Fruit fly (Drosophila melanogaster): Measurements from ENCODE around the gene dpr20.

- TF ChIP-seq Dfd (GFP tag; optimal IDR thresholded peaks at IDR 0.05) (no peak), pan (optimal IDR thresholded peaks at IDR 0.05) (no peak), psq (GFP tag; optimal IDR thresholded peaks at IDR 0.05) (peak; percentile 22), lola (GFP tag; optimal IDR thresholded peaks at IDR 0.05) (no peak), Hr83 (GFP tag; optimal IDR thresholded peaks at IDR 0.05; ENCODE audit: poor library complexity, severe bottlenecking) (no peak), h (GFP tag; optimal IDR thresholded peaks at IDR 0.05) (peak; percentile 60), foxo (GFP tag; optimal IDR thresholded peaks at IDR 0.05) (peak in 1 of 2 experiments; percentile 39), Hnf4 (GFP tag; optimal IDR thresholded peaks at IDR 0.05) (no peak)
Observed at dm6 chr3L:824444-824843, 32.6 kb downstream of the dpr20 start.
